Worm (Caenorhabditis elegans): ENCODE results near the gene str-146.

DNA sequence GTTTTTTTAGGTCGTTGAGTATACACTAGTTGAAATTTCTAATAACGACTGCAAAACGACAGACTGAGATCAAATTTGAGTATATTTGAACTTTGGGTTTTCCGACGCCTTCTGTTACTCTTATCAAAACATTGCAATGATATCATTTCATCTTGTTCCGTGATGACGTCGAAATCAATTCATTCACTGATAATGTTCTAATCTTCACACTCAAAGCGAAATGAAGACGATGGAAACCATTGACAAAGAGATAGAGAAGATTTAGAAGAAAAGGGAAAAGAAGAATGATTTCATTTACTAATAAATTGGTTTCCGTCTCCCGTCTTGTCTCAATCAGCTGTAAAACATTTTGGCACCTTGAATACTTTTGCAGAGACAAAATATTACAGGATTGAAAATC, 22.1 kb downstream of the str-146 start:
- no peak for TF ChIP-seq cog-1 (tag; optimal IDR thresholded peaks at IDR 0.05)
- no peak for TF ChIP-seq med-1 (GFP tag; optimal IDR thresholded peaks at IDR 0.05; ENCODE audit: insufficient read depth)
- TF ChIP-seq ref-1 (GFP tag; conservative IDR thresholded peaks at IDR 0.05), result no peak
- no peak for TF ChIP-seq T22C8.4 (GFP tag; IDR thresholded peaks at IDR 0.05)

Data from whole organism, midembryonic.